Worm (Caenorhabditis elegans): ENCODE measurements around the gene F38A5.2.

The F38A5.2 gene

ce11 chrIV:6622142-6622541, 36.9 kb upstream of the F38A5.2 start:
- TF ChIP-seq mep-1 (tag; optimal IDR thresholded peaks at IDR 0.05) = peak; percentile 42
- TF ChIP-seq irx-1 (tag; optimal IDR thresholded peaks at IDR 0.05) = no peak
- TF ChIP-seq nhr-77 (tag; optimal IDR thresholded peaks at IDR 0.05) = no peak
- TF ChIP-seq efl-3 (GFP tag; optimal IDR thresholded peaks at IDR 0.05) = no peak
- no peak for TF ChIP-seq snpc-4 (tag; optimal IDR thresholded peaks at IDR 0.05)
- TF ChIP-seq elt-2 (tag; optimal IDR thresholded peaks at IDR 0.05) = no peak
- no peak for TF ChIP-seq C04F5.9 (tag; optimal IDR thresholded peaks at IDR 0.05)
- TF ChIP-seq elt-3 (tag; optimal IDR thresholded peaks at IDR 0.05) = peak in 2 of 6 experiments; percentile 43 to 68
- TF ChIP-seq ets-5 (GFP tag; IDR thresholded peaks at IDR 0.05) = no peak
- TF ChIP-seq lin-13 (GFP tag; optimal IDR thresholded peaks at IDR 0.05) = no peak
- TF ChIP-seq nhr-28 (tag; optimal IDR thresholded peaks at IDR 0.05) = no peak
- no peak for TF ChIP-seq C16A3.4 (tag; optimal IDR thresholded peaks at IDR 0.05)
- TF ChIP-seq mdl-1 (tag; optimal IDR thresholded peaks at IDR 0.05) = no peak
- TF ChIP-seq pag-3 (tag; optimal IDR thresholded peaks at IDR 0.05; ENCODE audit: borderline replicate concordance, insufficient read depth) = no peak
- no peak for TF ChIP-seq nhr-76 (tag; optimal IDR thresholded peaks at IDR 0.05)
- no peak for TF ChIP-seq alr-1 (tag; optimal IDR thresholded peaks at IDR 0.05; ENCODE audit: borderline replicate concordance)
- peak; percentile 71 for TF ChIP-seq nhr-85 (tag)
- TF ChIP-seq mab-9 (GFP tag; IDR thresholded peaks at IDR 0.05) = no peak
- no peak for TF ChIP-seq sox-4 (tag; optimal IDR thresholded peaks at IDR 0.05)
- TF ChIP-seq aha-1 (tag; optimal IDR thresholded peaks at IDR 0.05) = no peak
- no peak for TF ChIP-seq tlp-1 (tag; optimal IDR thresholded peaks at IDR 0.05)
- TF ChIP-seq blmp-1 (tag; optimal IDR thresholded peaks at IDR 0.05) = peak; percentile 46
- no peak for TF ChIP-seq hpl-2 (GFP tag; optimal IDR thresholded peaks at IDR 0.05)
- no peak for TF ChIP-seq grh-1 (GFP tag; IDR thresholded peaks at IDR 0.05)
- peak in 1 of 2 experiments; percentile 47 for TF ChIP-seq lin-35 (GFP tag; optimal IDR thresholded peaks at IDR 0.05)
- TF ChIP-seq unc-130 (tag; optimal IDR thresholded peaks at IDR 0.05) = no peak
- TF ChIP-seq nhr-71 (tag; optimal IDR thresholded peaks at IDR 0.05) = peak; percentile 40
- TF ChIP-seq ceh-88 (GFP tag; IDR thresholded peaks at IDR 0.05) = no peak
- TF ChIP-seq pqm-1 (tag; optimal IDR thresholded peaks at IDR 0.05) = no peak
- TF ChIP-seq rnt-1 (tag; optimal IDR thresholded peaks at IDR 0.05) = no peak
- no peak for TF ChIP-seq dsc-1 (tag; optimal IDR thresholded peaks at IDR 0.05)
- no peak for TF ChIP-seq unc-86 (tag; optimal IDR thresholded peaks at IDR 0.05)
- no peak for TF ChIP-seq jun-1 (tag; optimal IDR thresholded peaks at IDR 0.05)
- peak; percentile 15 for TF ChIP-seq tbx-2 (tag; optimal IDR thresholded peaks at IDR 0.05)
- no peak for TF ChIP-seq ceh-90 (tag; optimal IDR thresholded peaks at IDR 0.05)
- no peak for TF ChIP-seq unc-62 (GFP tag; optimal IDR thresholded peaks at IDR 0.05)
- no peak for TF ChIP-seq fos-1 (tag; optimal IDR thresholded peaks at IDR 0.05)
- no peak for TF ChIP-seq hlh-4 (tag; optimal IDR thresholded peaks at IDR 0.05)
- TF ChIP-seq nhr-84 (tag; optimal IDR thresholded peaks at IDR 0.05) = no peak
- no peak for TF ChIP-seq ceh-63 (GFP tag; optimal IDR thresholded peaks at IDR 0.05)
- peak; percentile 15 to 30 (median 23) for TF ChIP-seq dpl-1 (GFP tag; optimal IDR thresholded peaks at IDR 0.05)
- TF ChIP-seq lsy-2 (tag; optimal IDR thresholded peaks at IDR 0.05) = peak in 1 of 2 experiments; percentile 43
- no peak for TF ChIP-seq unc-98 (GFP tag; IDR thresholded peaks at IDR 0.05)
- TF ChIP-seq fkh-4 (tag; optimal IDR thresholded peaks at IDR 0.05; ENCODE audit: borderline replicate concordance) = no peak
- no peak for TF ChIP-seq sup-37 (GFP tag; optimal IDR thresholded peaks at IDR 0.05)
- no peak for TF ChIP-seq Y116A8C.19 (tag; optimal IDR thresholded peaks at IDR 0.05; ENCODE audit: borderline replicate concordance)
- TF ChIP-seq ceh-8 (GFP tag; optimal IDR thresholded peaks at IDR 0.05) = no peak
- TF ChIP-seq nhr-20 (tag; optimal IDR thresholded peaks at IDR 0.05) = peak; percentile 33
- no peak for TF ChIP-seq pax-3 (tag; optimal IDR thresholded peaks at IDR 0.05)
- TF ChIP-seq unc-30 (tag; optimal IDR thresholded peaks at IDR 0.05) = no peak
- TF ChIP-seq ztf-11 (tag; optimal IDR thresholded peaks at IDR 0.05) = no peak
- TF ChIP-seq sptf-1 (tag; optimal IDR thresholded peaks at IDR 0.05) = no peak
- TF ChIP-seq efl-1 (optimal IDR thresholded peaks at IDR 0.05) = peak; percentile 13 to 17
- TF ChIP-seq efl-1 (GFP tag; optimal IDR thresholded peaks at IDR 0.05 in 1 of 2) = peak; percentile 20 to 91

Data from whole organism, L1 larva.